Fruit fly (Drosophila melanogaster) whole organism: ENCODE measurements around the gene pigs.

Source experiments
- Dll ChIP-seq: fragments of >200 bp; optimal IDR thresholded peaks from 2 replicates; lab custom pipeline; 2017
- pan ChIP-seq: fragments of >200 bp; optimal IDR thresholded peaks from 2 replicates; lab custom pipeline; 2017
- usp ChIP-seq: fragments of >200 bp; optimal IDR thresholded peaks from 2 replicates; lab custom pipeline; 2017; ENCODE audit warnings: missing biosample characterization, missing genetic modification characterization, mixed read lengths

DNA sequence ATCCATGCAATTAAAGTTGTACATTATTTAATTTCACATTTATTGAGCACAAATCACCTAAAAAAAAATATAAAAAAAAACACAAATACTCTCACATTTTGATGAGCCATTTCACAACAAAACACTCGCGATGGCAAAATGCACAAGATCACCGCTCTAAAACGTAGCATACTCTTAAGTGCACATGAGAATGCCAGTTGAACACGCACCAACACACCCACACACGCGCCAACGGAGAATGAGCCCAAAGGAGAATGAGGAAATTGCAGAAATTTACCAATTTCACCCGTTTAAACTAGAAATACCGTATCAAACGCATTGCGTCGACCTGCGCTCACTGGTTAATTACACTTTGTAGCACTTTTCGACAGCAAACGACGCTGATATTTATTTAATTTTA is 60.1 kb downstream of the pigs start:
- TF ChIP-seq Dll (lab: Kevin White, UChicago) (no peak), usp (GFP tag; lab: Kevin White, UChicago) (no peak), pan (lab: Kevin White, UChicago) (no peak)
